Worm (Caenorhabditis elegans) whole organism, L4 larva: ENCODE measurements around the gene F53E10.1.

Experiments used
- R02D3.7 ChIP-seq: fragments of 150-350 bp; sonication (generic microtip); optimal IDR thresholded peaks from 3 replicates; lab custom pipeline; 2014; ENCODE audit warnings: missing biosample characterization, missing genetic modification characterization
- T26A8.4 ChIP-seq: fragments of 200-800 bp; sonication (Bioruptor generic); IDR thresholded peaks from 2 replicates; pipeline ENCODE4 v1.3.6; 2022; ENCODE audit warnings: missing genetic modification characterization, missing compliant biosample characterization
- ZK337.2 ChIP-seq: fragments of 200-800 bp; sonication (Bioruptor generic); IDR thresholded peaks from 2 replicates; pipeline ENCODE4 v1.3.6; 2022; ENCODE audit warnings: missing genetic modification reagents, missing genetic modification characterization, missing compliant biosample characterization
- ama-1 ChIP-seq: fragments of 150-350 bp; optimal IDR thresholded peaks from 2 replicates; lab custom pipeline; 2014; ENCODE audit warnings: inconsistent platforms, mixed read lengths
- fos-1 ChIP-seq: fragments of 150-350 bp; optimal IDR thresholded peaks from 2 replicates; lab custom pipeline; 2014; ENCODE audit warnings: missing biosample characterization, missing genetic modification characterization
- lin-15B ChIP-seq: fragments of 150-350 bp; sonication (generic microtip); optimal IDR thresholded peaks from 3 replicates; lab custom pipeline; 2014; ENCODE audit warnings: missing biosample characterization, missing genetic modification characterization
- nhr-25 ChIP-seq: sonication (generic microtip); optimal IDR thresholded peaks from 2 replicates; lab custom pipeline; 2017; ENCODE audit warnings: missing genetic modification characterization, mild to moderate bottlenecking, missing compliant biosample characterization, antibody characterized with exemption, moderate library complexity, borderline replicate concordance; ENCODE audit not compliant: insufficient read depth
- nhr-77 ChIP-seq: fragments of 150-350 bp; optimal IDR thresholded peaks from 2 replicates; lab custom pipeline; 2014; ENCODE audit warnings: missing biosample characterization, missing genetic modification characterization
- pha-4 ChIP-seq, 2 experiments: fragments of 150-350 bp in 1 of 2; fragments of 200-800 bp in 1 of 2; sonication (Bioruptor generic) in 1 of 2; IDR thresholded peaks in 1 of 2; optimal IDR thresholded peaks in 1 of 2; 2 replicates each; pipeline versions ENCODE4 v1.3.6 to Lab custom; 2014 to 2022; ENCODE audit warnings: missing genetic modification characterization in 2 of 2, missing genetic modification reagents in 2 of 2, missing biosample characterization in 1 of 2, missing compliant biosample characterization in 1 of 2
- unc-62 ChIP-seq, 3 experiments: fragments of 150-350 bp in 1 of 3; sonication (generic microtip); optimal IDR thresholded peaks in 2 of 3; peaks in 1 of 3; 1 replicate in 1 of 3; 2 replicates in 2 of 3; lab custom pipeline; 2014 to 2017; ENCODE audit warnings: missing biosample characterization in 3 of 3, missing genetic modification characterization in 3 of 3, missing genetic modification reagents in 3 of 3, missing genotype in 1 of 3
- ztf-7 ChIP-seq: fragments of 150-350 bp; optimal IDR thresholded peaks from 2 replicates; lab custom pipeline; 2014; ENCODE audit warnings: missing biosample characterization, missing genetic modification characterization

DNA sequence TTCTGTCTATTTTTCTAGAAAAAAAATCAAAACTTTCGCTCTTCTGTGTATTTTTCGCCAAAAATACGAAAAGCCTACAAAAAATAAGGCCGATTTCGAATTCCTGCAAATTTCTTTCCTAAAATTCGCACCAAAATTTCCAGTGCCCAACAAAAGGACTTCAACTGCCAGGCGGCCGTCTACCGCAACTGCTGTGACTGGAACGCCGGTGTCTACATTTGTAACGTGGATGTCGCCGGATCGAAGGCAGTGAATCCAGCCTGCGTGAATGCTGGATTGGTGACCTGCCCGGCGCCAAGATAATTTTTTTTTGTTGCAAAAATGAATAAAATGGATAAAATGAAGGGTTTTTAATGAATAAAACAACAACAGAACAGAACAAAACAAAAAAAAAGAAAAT, 13.3 kb upstream of the F53E10.1 start:
- TF ChIP-seq T26A8.4 (GFP tag; lab: Robert Waterston, UW) (no peak), ZK337.2 (GFP tag; lab: Robert Waterston, UW) (no peak), nhr-25 (tag; lab: Kevin White, UChicago) (no peak), lin-15B (tag; lab: Kevin White, UChicago) (no peak), R02D3.7 (no peak), ztf-7 (tag; lab: Kevin White, UChicago) (no peak), ama-1 (lab: Kevin White, UChicago) (no peak), pha-4 (GFP tag; IDR thresholded peaks at IDR 0.05; lab: Robert Waterston, UW) (no peak), pha-4 (tag; optimal IDR thresholded peaks at IDR 0.05; lab: Kevin White, UChicago) (no peak), nhr-77 (tag; lab: Kevin White, UChicago) (no peak), fos-1 (tag; lab: Kevin White, UChicago) (no peak), unc-62 (GFP tag; optimal IDR thresholded peaks at IDR 0.05 in 1 of 2; lab: Kevin White, UChicago) (no peak), unc-62 (tag; optimal IDR thresholded peaks at IDR 0.05; lab: Kevin White, UChicago) (no peak)
